Worm (Caenorhabditis elegans) whole organism, L4 larva: ENCODE results near the gene F28H7.2.
A peak's percentile ranks its signal among the peaks of the same experiment; 100 is the strongest.

ENCODE experiments used
- F44E2.7 ChIP-seq: fragments of 200-800 bp; sonication (Bioruptor generic); IDR thresholded peaks from 2 replicates; pipeline ENCODE4 v2.1.2; 2022; ENCODE audit warnings: missing genetic modification characterization, missing compliant biosample characterization
- T26A8.4 ChIP-seq: fragments of 200-800 bp; sonication (Bioruptor generic); IDR thresholded peaks from 2 replicates; pipeline ENCODE4 v1.3.6; 2022; ENCODE audit warnings: missing genetic modification characterization, missing compliant biosample characterization
- ZK546.5 ChIP-seq, 2 experiments: sonication (generic microtip); optimal IDR thresholded peaks; 2 replicates each; lab custom pipeline; 2017; ENCODE audit warnings: missing biosample characterization in 2 of 2, missing genetic modification characterization in 2 of 2
- aha-1 ChIP-seq: fragments of 150-350 bp; peaks from one replicate; lab custom pipeline; 2014; ENCODE audit warnings: missing biosample characterization, missing genetic modification characterization
- aly-2 ChIP-seq: sonication (generic microtip); optimal IDR thresholded peaks from 2 replicates; lab custom pipeline; 2018; ENCODE audit warnings: missing biosample characterization, missing genetic modification characterization
- ama-1 ChIP-seq: fragments of 150-350 bp; optimal IDR thresholded peaks from 2 replicates; lab custom pipeline; 2014; ENCODE audit warnings: inconsistent platforms, mixed read lengths
- attf-4 ChIP-seq: sonication (generic microtip); optimal IDR thresholded peaks from 3 replicates; lab custom pipeline; 2017; ENCODE audit warnings: missing biosample characterization, missing genetic modification characterization
- ceh-82 ChIP-seq: sonication (generic microtip); optimal IDR thresholded peaks from 2 replicates; lab custom pipeline; 2017; ENCODE audit warnings: missing biosample characterization, missing genetic modification characterization
- ces-1 ChIP-seq: fragments of 150-350 bp; sonication (generic microtip); optimal IDR thresholded peaks from 4 replicates; lab custom pipeline; 2014; ENCODE audit warnings: missing biosample characterization, missing genetic modification reagents, missing genetic modification characterization
- daf-19 ChIP-seq: fragments of 200-800 bp; sonication (Bioruptor generic); conservative IDR thresholded peaks from 2 replicates; pipeline ENCODE4 v1.3.6; 2022; ENCODE audit warnings: missing genetic modification characterization, missing compliant biosample characterization
- daf-8 ChIP-seq: fragments of 200-800 bp; sonication (Bioruptor generic); IDR thresholded peaks from 2 replicates; pipeline ENCODE4 v1.3.6; 2022; ENCODE audit warnings: missing genetic modification characterization, missing compliant biosample characterization
- dmd-8 ChIP-seq: fragments of 200-800 bp; sonication (Bioruptor generic); IDR thresholded peaks from 2 replicates; pipeline ENCODE4 v1.3.6; 2022; ENCODE audit warnings: missing genetic modification characterization, missing compliant biosample characterization
- dve-1 ChIP-seq: sonication (generic microtip); optimal IDR thresholded peaks from 2 replicates; lab custom pipeline; 2017; ENCODE audit warnings: antibody characterized with exemption, mild to moderate bottlenecking, missing genetic modification characterization, missing compliant biosample characterization; ENCODE audit not compliant: insufficient read depth
- fos-1 ChIP-seq: fragments of 150-350 bp; optimal IDR thresholded peaks from 2 replicates; lab custom pipeline; 2014; ENCODE audit warnings: missing biosample characterization, missing genetic modification characterization
- hlh-11 ChIP-seq: fragments of 200-800 bp; sonication (Bioruptor generic); optimal IDR thresholded peaks from 2 replicates; lab custom pipeline; 2018; ENCODE audit warnings: mild to moderate bottlenecking, missing genetic modification characterization, missing compliant biosample characterization
- hlh-30 ChIP-seq: sonication (generic microtip); optimal IDR thresholded peaks from 2 replicates; lab custom pipeline; 2017; ENCODE audit warnings: antibody characterized with exemption, mild to moderate bottlenecking, missing genetic modification characterization, missing compliant biosample characterization; ENCODE audit not compliant: insufficient read depth
- hmg-1.1 ChIP-seq: fragments of 200-800 bp; sonication (Bioruptor generic); IDR thresholded peaks from 2 replicates; pipeline ENCODE4 v1.3.6; 2022; ENCODE audit warnings: missing genetic modification reagents, missing genetic modification characterization, missing compliant biosample characterization
- lin-38 ChIP-seq: fragments of 200-800 bp; sonication (Bioruptor generic); IDR thresholded peaks from 2 replicates; pipeline ENCODE4 v1.3.6; 2022; ENCODE audit warnings: missing genetic modification reagents, missing genetic modification characterization, missing compliant biosample characterization
- lin-39 ChIP-seq: fragments of 150-350 bp; optimal IDR thresholded peaks from 2 replicates; lab custom pipeline; 2014; ENCODE audit warnings: missing biosample characterization, missing genetic modification reagents, missing genetic modification characterization
- lir-3 ChIP-seq: sonication (generic microtip); optimal IDR thresholded peaks from 2 replicates; lab custom pipeline; 2016; ENCODE audit warnings: mild to moderate bottlenecking, missing genetic modification characterization, missing compliant biosample characterization
- mxl-2 ChIP-seq: fragments of 200-800 bp; sonication (Bioruptor generic); conservative IDR thresholded peaks from 2 replicates; pipeline ENCODE4 v1.3.6; 2022; ENCODE audit warnings: missing genetic modification reagents, missing genetic modification characterization, missing compliant biosample characterization
- nhr-42 ChIP-seq: fragments of 200-800 bp; sonication (Bioruptor generic); IDR thresholded peaks from 2 replicates; pipeline ENCODE4 v1.3.6; 2022; ENCODE audit warnings: missing genetic modification characterization, missing compliant biosample characterization
- nhr-6 ChIP-seq: fragments of 150-350 bp; optimal IDR thresholded peaks from 2 replicates; lab custom pipeline; 2014; ENCODE audit warnings: missing biosample characterization, missing genetic modification characterization
- rbr-2 ChIP-seq: sonication (generic microtip); optimal IDR thresholded peaks from 2 replicates; lab custom pipeline; 2016; ENCODE audit warnings: missing genotype, missing genetic modification characterization, missing compliant biosample characterization
- set-16 ChIP-seq: fragments of 200-800 bp; sonication (Bioruptor generic); IDR thresholded peaks from 2 replicates; pipeline ENCODE4 v1.3.6; 2022; ENCODE audit warnings: missing genetic modification reagents, missing genetic modification characterization, missing compliant biosample characterization
- unc-39 ChIP-seq: sonication (generic microtip); optimal IDR thresholded peaks from 2 replicates; lab custom pipeline; 2017; ENCODE audit warnings: missing biosample characterization, missing genetic modification characterization
- unc-62 ChIP-seq, 3 experiments: fragments of 150-350 bp in 1 of 3; sonication (generic microtip); optimal IDR thresholded peaks in 2 of 3; peaks in 1 of 3; 1 replicate in 1 of 3; 2 replicates in 2 of 3; lab custom pipeline; 2014 to 2017; ENCODE audit warnings: missing biosample characterization in 3 of 3, missing genetic modification characterization in 3 of 3, missing genetic modification reagents in 3 of 3, missing genotype in 1 of 3
- vab-7 ChIP-seq: fragments of 200-800 bp; sonication (Bioruptor generic); IDR thresholded peaks from 2 replicates; pipeline ENCODE4 v1.3.6; 2022; ENCODE audit warnings: missing genetic modification reagents, missing genetic modification characterization, missing compliant biosample characterization
- zag-1 ChIP-seq: fragments of 150-350 bp; optimal IDR thresholded peaks from 2 replicates; lab custom pipeline; 2014; ENCODE audit warnings: missing biosample characterization, missing genetic modification characterization
- zfp-3 ChIP-seq: fragments of 200-800 bp; sonication (Bioruptor generic); conservative IDR thresholded peaks from 2 replicates; pipeline ENCODE4 v1.3.6; 2022; ENCODE audit warnings: missing genetic modification reagents, missing genetic modification characterization, missing compliant biosample characterization
- zip-2 ChIP-seq: fragments of 150-350 bp; optimal IDR thresholded peaks from 2 replicates; lab custom pipeline; 2014; ENCODE audit warnings: missing biosample characterization, missing genetic modification characterization

F28H7.2 gene

DNA sequence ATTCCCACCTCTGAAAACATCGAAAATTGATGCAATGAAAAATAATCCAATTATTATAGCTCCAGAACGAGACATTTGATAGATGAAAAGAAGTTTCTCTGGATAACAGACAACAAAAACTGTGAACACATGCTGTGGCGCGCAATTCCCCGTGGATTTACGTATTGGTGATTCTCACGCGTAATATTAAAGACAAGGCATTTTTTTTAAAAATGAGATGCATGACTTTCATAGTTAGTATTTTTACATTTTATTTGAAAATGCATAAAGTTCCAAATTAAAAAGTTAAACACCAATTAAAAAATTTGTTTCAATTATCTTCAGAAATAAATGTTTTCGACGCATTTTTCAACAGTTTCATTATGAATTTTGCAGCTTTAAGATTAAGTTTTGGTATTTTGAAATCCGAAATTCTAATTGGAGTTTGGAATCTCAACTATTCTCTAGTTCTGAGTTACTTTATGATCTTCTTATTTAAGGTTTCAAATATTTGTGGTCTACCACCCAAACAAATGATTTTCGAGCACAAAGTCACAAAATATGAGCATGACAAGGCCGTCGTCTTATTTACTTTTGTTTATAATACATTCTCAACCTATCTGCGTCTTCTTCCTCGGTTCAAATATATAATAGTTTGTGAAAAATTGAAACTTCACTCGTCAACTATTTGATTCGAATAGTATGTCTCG is at the start of gene F28H7.2, which contains the start of gene selt-1.2:
Gene F28H7.2 (plus strand): TSS at position 639 of the 689 bp plus-strand sequence.
Gene selt-1.2 (minus strand): TSS at position 101 of the 689 bp plus-strand sequence.
- TF ChIP-seq zip-2, result no peak
- no peak for TF ChIP-seq unc-39 (tag; lab: Kevin White, UChicago)
- TF ChIP-seq F44E2.7 (GFP tag; lab: Robert Waterston, UW), result no peak
- no peak for TF ChIP-seq attf-4 (tag; lab: Kevin White, UChicago)
- TF ChIP-seq ama-1, result no peak
- TF ChIP-seq nhr-6, result no peak
- TF ChIP-seq ceh-82 (tag; lab: Kevin White, UChicago), result no peak
- TF ChIP-seq mxl-2 (GFP tag; lab: Robert Waterston, UW), result no peak
- TF ChIP-seq dmd-8 (GFP tag; lab: Robert Waterston, UW), result no peak
- no peak for TF ChIP-seq daf-19 (GFP tag; lab: Robert Waterston, UW)
- no peak for TF ChIP-seq zag-1 (tag; lab: Kevin White, UChicago)

DNA sequence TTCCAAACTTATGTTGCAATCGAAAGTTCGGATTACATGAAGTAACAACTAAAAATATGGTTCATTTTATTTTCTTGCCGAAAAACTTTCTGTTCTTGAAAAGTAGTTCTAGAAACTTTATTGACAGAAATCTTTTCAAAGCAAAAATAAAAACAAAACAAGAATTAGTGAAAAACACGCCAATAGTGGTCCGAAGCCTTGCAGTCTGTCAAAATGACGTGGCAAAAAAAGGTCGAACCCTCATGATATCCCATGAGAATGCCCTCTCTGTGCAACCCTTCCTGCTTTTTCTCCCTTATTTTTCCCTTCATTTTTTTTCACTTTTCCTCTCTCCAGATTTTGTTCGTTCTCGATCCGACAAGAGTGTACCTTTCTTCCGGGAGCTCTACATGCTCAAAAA is 48.6 kb upstream of the F28H7.2 start:
- TF ChIP-seq dve-1 (tag; lab: Kevin White, UChicago) (no peak), aha-1 (peak; percentile 52), hmg-1.1 (no peak), set-16 (GFP tag; lab: Robert Waterston, UW) (no peak), unc-62 (GFP tag; optimal IDR thresholded peaks at IDR 0.05 in 1 of 2; lab: Kevin White, UChicago) (peak in 1 of 2 experiments; percentile 79), unc-62 (tag; optimal IDR thresholded peaks at IDR 0.05; lab: Kevin White, UChicago) (no peak)

DNA sequence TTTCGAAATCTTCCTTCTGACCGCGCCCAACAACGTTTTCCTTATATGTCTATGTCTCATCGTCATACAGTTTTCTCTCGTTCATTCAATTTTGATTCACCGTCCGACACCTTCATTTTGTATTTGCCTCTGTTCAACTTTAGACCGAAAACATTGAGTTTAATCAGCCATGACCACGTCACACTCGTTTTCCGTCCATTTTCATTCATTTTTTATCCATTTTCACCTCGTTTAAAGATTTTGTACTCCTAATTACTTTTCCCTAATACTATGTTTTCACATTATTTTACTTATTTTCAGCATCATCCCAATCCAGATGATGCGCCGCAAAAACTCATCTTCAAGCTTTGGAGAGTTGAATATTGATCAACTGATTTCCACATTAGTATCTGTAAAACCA is 45.5 kb upstream of the F28H7.2 start, which contains the start of gene pph-1:
Gene pph-1 (plus strand): TSS at position 301 of the 400 bp plus-strand sequence.
- no peak for TF ChIP-seq T26A8.4 (GFP tag; lab: Robert Waterston, UW)
- no peak for TF ChIP-seq fos-1 (tag; lab: Kevin White, UChicago)
- no peak for TF ChIP-seq vab-7 (GFP tag; lab: Robert Waterston, UW)
- no peak for TF ChIP-seq zag-1 (tag; lab: Kevin White, UChicago)
- TF ChIP-seq ces-1 (GFP tag; lab: Kevin White, UChicago), result no peak

DNA sequence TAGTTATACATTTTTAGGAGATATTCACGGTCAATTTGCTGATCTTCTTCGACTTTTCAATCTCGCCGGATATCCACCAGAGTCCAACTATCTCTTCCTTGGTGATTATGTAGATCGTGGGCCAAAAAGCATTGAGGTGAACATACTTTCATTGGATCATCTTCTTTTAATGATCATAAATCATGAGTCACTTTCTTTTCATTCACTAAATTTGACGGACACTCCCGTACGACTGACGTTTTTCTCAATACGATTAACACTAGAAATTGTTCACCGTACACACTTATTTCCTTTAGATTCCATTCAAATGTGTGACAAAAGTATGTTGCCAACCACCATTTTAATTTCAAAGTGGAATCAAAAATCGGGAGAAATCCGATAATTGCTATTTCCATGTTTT is 44.8 kb upstream of the F28H7.2 start:
- TF ChIP-seq aha-1 (no peak), hmg-1.1 (no peak), unc-62 (GFP tag; optimal IDR thresholded peaks at IDR 0.05 in 1 of 2; lab: Kevin White, UChicago) (peak in 1 of 2 experiments; percentile 83), unc-62 (tag; optimal IDR thresholded peaks at IDR 0.05; lab: Kevin White, UChicago) (no peak)
- TF ChIP-seq, all 104 proteins: peak for 1

DNA sequence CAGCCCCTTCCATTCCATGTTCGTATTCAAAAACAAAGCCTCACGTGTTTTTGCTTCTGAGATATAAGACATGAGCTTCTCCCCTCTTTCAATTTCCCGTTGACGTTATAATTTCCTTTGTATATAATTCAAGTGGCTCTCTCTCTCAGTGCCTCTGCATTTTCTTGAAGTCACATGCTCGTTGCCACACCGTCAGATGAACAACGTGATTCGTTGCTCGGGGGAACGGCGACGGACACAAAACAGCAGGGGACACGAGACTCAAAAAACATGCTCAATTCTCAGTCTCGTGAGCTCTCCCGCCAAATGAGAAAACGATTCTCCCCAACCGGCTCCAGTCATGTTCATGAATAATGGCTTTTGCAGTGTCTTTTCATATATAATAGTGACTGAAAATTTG is 39.4 kb upstream of the F28H7.2 start:
- no peak for TF ChIP-seq aly-2 (tag; lab: Kevin White, UChicago)
- peak; percentile 70 for TF ChIP-seq hlh-30
- no peak for TF ChIP-seq nhr-42 (GFP tag; lab: Robert Waterston, UW)
- peak; percentile 15 for TF ChIP-seq rbr-2 (tag; lab: Kevin White, UChicago)
- TF ChIP-seq lin-39 (tag; lab: Kevin White, UChicago), result no peak
- no peak for TF ChIP-seq lin-38 (GFP tag; lab: Robert Waterston, UW)
- no peak for TF ChIP-seq set-16 (GFP tag; lab: Robert Waterston, UW)
- TF ChIP-seq zfp-3 (GFP tag; lab: Robert Waterston, UW), result no peak
- no peak for TF ChIP-seq daf-8 (GFP tag; lab: Robert Waterston, UW)
- no peak for TF ChIP-seq unc-62 (GFP tag; optimal IDR thresholded peaks at IDR 0.05 in 1 of 2; lab: Kevin White, UChicago)
- no peak for TF ChIP-seq unc-62 (tag; optimal IDR thresholded peaks at IDR 0.05; lab: Kevin White, UChicago)
- TF ChIP-seq hlh-11 (tag; lab: Kevin White, UChicago), result no peak
- no peak for TF ChIP-seq lir-3 (tag; lab: Kevin White, UChicago)
- no peak for TF ChIP-seq ces-1 (GFP tag; lab: Kevin White, UChicago)
- TF ChIP-seq ZK546.5 (tag; optimal IDR thresholded peaks at IDR 0.05; lab: Kevin White, UChicago), result no peak
- TF ChIP-seq zag-1 (tag; lab: Kevin White, UChicago), result no peak
